Worm (Caenorhabditis elegans): ENCODE data around the gene F17C11.26.

DNA sequence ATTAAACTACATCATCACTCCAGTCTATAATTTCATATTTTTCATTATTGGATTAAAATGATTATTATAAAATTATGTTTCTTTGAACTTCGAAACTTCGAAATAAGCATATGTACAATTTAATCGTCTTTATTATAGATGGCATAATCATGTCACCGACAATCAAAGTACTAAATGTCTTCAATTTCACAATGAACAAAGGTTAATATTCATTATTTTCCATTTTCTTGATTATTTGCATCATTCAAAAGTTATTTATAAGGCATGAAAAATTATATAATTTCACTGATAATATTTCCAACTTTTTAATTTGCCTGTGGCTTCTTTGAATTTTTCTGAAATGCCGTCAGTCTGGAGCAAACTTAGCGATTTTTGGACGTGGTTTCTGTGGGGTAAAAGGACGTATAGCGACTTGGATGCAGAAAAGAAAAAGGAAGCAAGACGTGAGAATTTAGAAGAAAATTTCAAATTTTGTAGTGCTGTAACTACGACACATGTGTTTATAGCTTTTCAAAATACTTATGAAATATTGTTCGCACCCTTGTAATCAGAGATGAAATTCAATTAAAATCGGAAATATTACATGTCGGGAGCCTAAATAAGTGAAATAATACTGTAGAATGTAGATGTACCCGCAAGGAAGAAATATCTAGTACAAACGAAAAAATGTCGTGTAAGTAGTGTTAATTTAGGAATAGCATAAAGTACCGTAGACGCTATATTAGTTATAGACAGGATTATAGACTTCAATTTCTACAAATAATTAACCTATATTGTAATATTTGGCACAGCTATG is 14.6 kb downstream of the F17C11.26 start, which contains the start of gene F17C11.13:
- TF ChIP-seq nhr-28 (tag; optimal IDR thresholded peaks at IDR 0.05) (no peak), aly-2 (tag; optimal IDR thresholded peaks at IDR 0.05) (no peak), zag-1 (tag; optimal IDR thresholded peaks at IDR 0.05) (no peak), ces-1 (GFP tag; optimal IDR thresholded peaks at IDR 0.05) (no peak), nhr-11 (tag; optimal IDR thresholded peaks at IDR 0.05) (no peak), pag-3 (tag; optimal IDR thresholded peaks at IDR 0.05; ENCODE audit: borderline replicate concordance, insufficient read depth) (no peak), lin-39 (tag; optimal IDR thresholded peaks at IDR 0.05) (no peak), jun-1 (tag; optimal IDR thresholded peaks at IDR 0.05) (no peak), lin-15B (tag; optimal IDR thresholded peaks at IDR 0.05) (no peak), ceh-82 (tag; optimal IDR thresholded peaks at IDR 0.05) (no peak), unc-62 (GFP tag; optimal IDR thresholded peaks at IDR 0.05) (no peak), fkh-10 (GFP tag; optimal IDR thresholded peaks at IDR 0.05) (no peak), grh-1 (GFP tag; IDR thresholded peaks at IDR 0.05) (no peak), nhr-77 (tag; optimal IDR thresholded peaks at IDR 0.05) (no peak)
